Worm (Caenorhabditis elegans): Measurements from ENCODE around the gene F41E6.8.

The F41E6.8 gene

ce11 chrV:8601420-8601819, at the start of gene F41E6.8:
F41E6.8 (minus strand) TSS chrV:8601520.
- no peak for TF ChIP-seq unc-62 (GFP tag; optimal IDR thresholded peaks at IDR 0.05)
- no peak for TF ChIP-seq blmp-1 (tag; optimal IDR thresholded peaks at IDR 0.05; ENCODE audit: insufficient read depth)
- no peak for TF ChIP-seq elt-3 (tag; optimal IDR thresholded peaks at IDR 0.05)
- no peak for TF ChIP-seq fos-1 (tag; optimal IDR thresholded peaks at IDR 0.05)
- TF ChIP-seq nhr-237 (tag; optimal IDR thresholded peaks at IDR 0.05): no peak
- no peak for TF ChIP-seq lin-13 (GFP tag; optimal IDR thresholded peaks at IDR 0.05)
- no peak for TF ChIP-seq nhr-12 (tag; optimal IDR thresholded peaks at IDR 0.05)
- no peak for TF ChIP-seq Y55F3AM.14 (GFP tag; optimal IDR thresholded peaks at IDR 0.05)
- TF ChIP-seq skn-1 (tag; optimal IDR thresholded peaks at IDR 0.05): no peak
- TF ChIP-seq unc-55 (GFP tag; optimal IDR thresholded peaks at IDR 0.05): no peak

ce11 chrV:8650365-8650764, 49.0 kb upstream of the F41E6.8 start:
- TF ChIP-seq nhr-25 (tag; optimal IDR thresholded peaks at IDR 0.05): peak; percentile 36
- no peak for TF ChIP-seq lsy-2 (tag; optimal IDR thresholded peaks at IDR 0.05)
- TF ChIP-seq nhr-11 (tag; optimal IDR thresholded peaks at IDR 0.05): no peak

ce11 chrV:8648251-8648650, 46.9 kb upstream of the F41E6.8 start:
- peak; percentile 98 for TF ChIP-seq fos-1 (tag; optimal IDR thresholded peaks at IDR 0.05)
- peak; percentile 19 for TF ChIP-seq sma-3 (GFP tag; optimal IDR thresholded peaks at IDR 0.05)
- TF ChIP-seq sma-9 (GFP tag; optimal IDR thresholded peaks at IDR 0.05): peak; percentile 70
- no peak for TF ChIP-seq sma-9 (tag; optimal IDR thresholded peaks at IDR 0.05)
- no peak for TF ChIP-seq nhr-23 (tag; optimal IDR thresholded peaks at IDR 0.05)
- no peak for TF ChIP-seq skn-1 (tag; optimal IDR thresholded peaks at IDR 0.05)
- TF ChIP-seq F13H6.1 (tag; optimal IDR thresholded peaks at IDR 0.05): peak; percentile 61
- TF ChIP-seq R02D3.7 (tag; optimal IDR thresholded peaks at IDR 0.05): no peak
- TF ChIP-seq lin-13 (GFP tag; optimal IDR thresholded peaks at IDR 0.05): no peak
- peak; percentile 61 for TF ChIP-seq crh-2 (tag; optimal IDR thresholded peaks at IDR 0.05)
- TF ChIP-seq nhr-6 (tag; optimal IDR thresholded peaks at IDR 0.05): no peak
- no peak for TF ChIP-seq gmeb-1 (tag; optimal IDR thresholded peaks at IDR 0.05)

- TF ChIP-seq fos-1 (tag; optimal IDR thresholded peaks at IDR 0.05) (peak; percentile 38), zag-1 (tag; optimal IDR thresholded peaks at IDR 0.05) (no peak)
Observed at ce11 chrV:8643093-8643492, 41.8 kb upstream of the F41E6.8 start, which contains the start of gene asp-13. asp-13 (minus strand) TSS chrV:8643193.

ce11 chrV:8641266-8641665, 39.9 kb upstream of the F41E6.8 start, which contains the start of gene F28A12.3:
F28A12.3 (minus strand) TSS chrV:8641366.
- TF ChIP-seq peb-1 (tag; optimal IDR thresholded peaks at IDR 0.05) (no peak), C34F6.9 (tag; optimal IDR thresholded peaks at IDR 0.05) (no peak), mdl-1 (tag; optimal IDR thresholded peaks at IDR 0.05) (no peak), nhr-12 (tag; optimal IDR thresholded peaks at IDR 0.05) (no peak), mbf-1 (tag; optimal IDR thresholded peaks at IDR 0.05) (no peak), Y55F3AM.14 (GFP tag; optimal IDR thresholded peaks at IDR 0.05) (no peak), alr-1 (tag; optimal IDR thresholded peaks at IDR 0.05) (no peak)

- TF ChIP-seq lin-39 (tag; optimal IDR thresholded peaks at IDR 0.05): no peak
Observed at ce11 chrV:8637666-8638271, 36.4 kb upstream of the F41E6.8 start, which contains the start of the genes F28A12.10 and acd-4. F28A12.10 (minus strand) TSS chrV:8637766. acd-4 (plus strand) TSS chrV:8638221.

- TF ChIP-seq elt-3 (tag; optimal IDR thresholded peaks at IDR 0.05): no peak
- TF ChIP-seq F13H6.1 (tag; optimal IDR thresholded peaks at IDR 0.05): no peak
- no peak for TF ChIP-seq peb-1 (tag; optimal IDR thresholded peaks at IDR 0.05)
- no peak for TF ChIP-seq dmd-4 (tag; optimal IDR thresholded peaks at IDR 0.05)
- TF ChIP-seq fos-1 (tag; optimal IDR thresholded peaks at IDR 0.05): no peak
- no peak for TF ChIP-seq lsy-2 (tag; optimal IDR thresholded peaks at IDR 0.05)
- no peak for TF ChIP-seq ceh-82 (tag; optimal IDR thresholded peaks at IDR 0.05)
- TF ChIP-seq unc-55 (GFP tag; optimal IDR thresholded peaks at IDR 0.05): no peak
Observed at ce11 chrV:8636907-8637306, 35.6 kb upstream of the F41E6.8 start, which contains the start of gene grl-12. grl-12 (minus strand) TSS chrV:8637007.

Measured in whole organism, L2 larva.